Fruit fly (Drosophila melanogaster) whole organism, adult: ENCODE measurements around the gene bru3.

Source experiments
- CG12768 ChIP-seq: fragments of 200-800 bp; sonication (Bioruptor generic); optimal IDR thresholded peaks from 2 replicates; lab custom pipeline; 2017; ENCODE audit warnings: missing biosample characterization, missing genetic modification characterization, mild to moderate bottlenecking, moderate library complexity, missing genetic modification reagents
- Clk ChIP-seq: fragments of 200-800 bp; sonication (Bioruptor generic); optimal IDR thresholded peaks from 2 replicates; lab custom pipeline; 2017; ENCODE audit warnings: missing biosample characterization, missing genetic modification characterization
- ovo ChIP-seq: fragments of 200-800 bp; sonication (Bioruptor generic); optimal IDR thresholded peaks from 2 replicates; lab custom pipeline; 2016; ENCODE audit warnings: missing biosample characterization, missing genetic modification characterization
- toe ChIP-seq: fragments of 200-800 bp; sonication (Bioruptor generic); optimal IDR thresholded peaks from 2 replicates; lab custom pipeline; 2016; ENCODE audit warnings: missing biosample characterization, missing genetic modification characterization

- TF ChIP-seq toe (GFP tag; lab: Kevin White, UChicago): no peak
- no peak for TF ChIP-seq Clk (GFP tag; lab: Kevin White, UChicago)
- no peak for TF ChIP-seq ovo (GFP tag; lab: Kevin White, UChicago)
- no peak for TF ChIP-seq CG12768
These were observed 129.6 kb downstream of the bru3 start for dm6 chr3L:13673625-13674024.
